Worm (Caenorhabditis elegans) whole organism, late embryonic: ENCODE measurements around the gene metl-13.

Experiments
- ceh-19 ChIP-seq: fragments of 200-800 bp; sonication (Bioruptor generic); optimal IDR thresholded peaks from 2 replicates; lab custom pipeline; 2018; ENCODE audit warnings: mild to moderate bottlenecking, missing genetic modification characterization, missing compliant biosample characterization
- ceh-31 ChIP-seq: sonication (generic microtip); optimal IDR thresholded peaks from 2 replicates; lab custom pipeline; 2016; ENCODE audit warnings: missing genetic modification characterization, missing compliant biosample characterization
- hlh-30 ChIP-seq: sonication (generic microtip); optimal IDR thresholded peaks from 2 replicates; lab custom pipeline; 2017; ENCODE audit warnings: antibody characterized with exemption, missing genetic modification characterization, missing compliant biosample characterization; ENCODE audit not compliant: insufficient read depth
- lim-6 ChIP-seq: sonication (generic microtip); optimal IDR thresholded peaks from 2 replicates; lab custom pipeline; 2016; ENCODE audit warnings: missing genetic modification characterization, missing compliant biosample characterization
- madf-2 ChIP-seq: sonication (generic microtip); optimal IDR thresholded peaks from 2 replicates; lab custom pipeline; 2017; ENCODE audit warnings: missing genetic modification characterization, missing compliant biosample characterization
- nfya-1 ChIP-seq: sonication (generic microtip); optimal IDR thresholded peaks from 2 replicates; lab custom pipeline; 2017; ENCODE audit warnings: missing genetic modification characterization, mild to moderate bottlenecking, missing compliant biosample characterization, antibody characterized with exemption, moderate library complexity

ce11 chrIV:6602376-6602775 is 32.5 kb upstream of the metl-13 start, which contains the start of gene F15B10.3:
- TF ChIP-seq madf-2 (tag; lab: Kevin White, UChicago) = no peak
- no peak for TF ChIP-seq hlh-30 (tag; lab: Kevin White, UChicago)
- TF ChIP-seq ceh-19 = no peak
- no peak for TF ChIP-seq nfya-1
- no peak for TF ChIP-seq lim-6 (tag; lab: Kevin White, UChicago)
- no peak for TF ChIP-seq ceh-31 (tag; lab: Kevin White, UChicago)
